Worm (Caenorhabditis elegans): ENCODE measurements around the gene nspd-4.
A peak's percentile ranks its signal among the peaks of the same experiment; 100 is the strongest.
"Not testable (repeated sequence)": the region's sequence is repeated elsewhere in the genome, so short reads cannot be mapped to it uniquely, and the experiment has no call there.

The nspd-4 gene

ce11 chrII:4857873-4858364 is 15.5 kb downstream of the nspd-4 start, which contains the start of gene F11G11.5 (continued):
- TF ChIP-seq nhr-179 (tag; optimal IDR thresholded peaks at IDR 0.05) (no peak), athp-1 (tag; optimal IDR thresholded peaks at IDR 0.05) (peak; percentile 48), snpc-1.3 (tag; optimal IDR thresholded peaks at IDR 0.05; ENCODE audit: insufficient read depth) (no peak), ama-1 (optimal IDR thresholded peaks at IDR 0.05) (peak; percentile 7), ama-1 (GFP tag; optimal IDR thresholded peaks at IDR 0.05) (no peak), ztf-28 (GFP tag; IDR thresholded peaks at IDR 0.05) (0 out of 2 replicates have a peak, but pooled peaks have one; percentile 16), egrh-3 (GFP tag; IDR thresholded peaks at IDR 0.05) (peak; percentile 26; the same call in 1 of the 2 replicates), B0336.3 (GFP tag; IDR thresholded peaks at IDR 0.05) (peak; percentile 59; the same call in 1 of the 2 replicates), pbrm-1 (GFP tag; IDR thresholded peaks at IDR 0.05) (no peak), ztf-25 (GFP tag; IDR thresholded peaks at IDR 0.05) (no peak), cebp-2 (GFP tag; IDR thresholded peaks at IDR 0.05) (0 out of 2 replicates have a peak, but pooled peaks have one; percentile 47), ekl-4 (GFP tag; IDR thresholded peaks at IDR 0.05) (peak; percentile 35; the same call in 1 of the 2 replicates), tlf-1 (GFP tag; optimal IDR thresholded peaks at IDR 0.05) (peak; percentile 16), snpc-4 (GFP tag; optimal IDR thresholded peaks at IDR 0.05) (no peak), snpc-4 (tag; optimal IDR thresholded peaks at IDR 0.05) (no peak), ceh-100 (GFP tag; IDR thresholded peaks at IDR 0.05) (no peak), cebp-1 (GFP tag; IDR thresholded peaks at IDR 0.05) (no peak), cebp-1 (tag; optimal IDR thresholded peaks at IDR 0.05) (peak; percentile 24)

- no peak for TF ChIP-seq K12H6.12 (tag; optimal IDR thresholded peaks at IDR 0.05)
- TF ChIP-seq cebp-1 (GFP tag; IDR thresholded peaks at IDR 0.05), result no peak
- peak; percentile 52 for TF ChIP-seq cebp-1 (tag; optimal IDR thresholded peaks at IDR 0.05)
- TF ChIP-seq ztf-18 (tag; optimal IDR thresholded peaks at IDR 0.05), result peak; percentile 20
- no peak for TF ChIP-seq mel-28 (tag; optimal IDR thresholded peaks at IDR 0.05; ENCODE audit: borderline replicate concordance)
- 0 out of 2 replicates have a peak, but pooled peaks have one; percentile 14 for TF ChIP-seq Y53G8AR.9 (GFP tag; conservative IDR thresholded peaks at IDR 0.05)
- no peak for TF ChIP-seq aptf-3 (GFP tag; IDR thresholded peaks at IDR 0.05)
Measured at ce11 chrII:4858906-4859411, 16.6 kb downstream of the nspd-4 start.

ce11 chrII:4860260-4860659 is 17.9 kb downstream of the nspd-4 start, which contains the start of the genes nspd-5 and F11G11.4:
Gene nspd-5, minus strand, starts transcription at chrII:4860360.
Gene F11G11.4, plus strand, starts transcription at chrII:4860594.
- not testable (repeated sequence) for TF ChIP-seq dpl-1 (GFP tag; optimal IDR thresholded peaks at IDR 0.05); mes-4 (tag; optimal IDR thresholded peaks at IDR 0.05); Y56A3A.18 (GFP tag; IDR thresholded peaks at IDR 0.05)

- TF ChIP-seq efl-1 (GFP tag; optimal IDR thresholded peaks at IDR 0.05), result no peak
Measured at ce11 chrII:4863357-4863756, 20.9 kb downstream of the nspd-4 start, which contains the start of the genes mpst-4 and F11G11.14. Gene mpst-4, minus strand, starts transcription at chrII:4863457. Gene F11G11.14, plus strand, starts transcription at chrII:4863681.

DNA sequence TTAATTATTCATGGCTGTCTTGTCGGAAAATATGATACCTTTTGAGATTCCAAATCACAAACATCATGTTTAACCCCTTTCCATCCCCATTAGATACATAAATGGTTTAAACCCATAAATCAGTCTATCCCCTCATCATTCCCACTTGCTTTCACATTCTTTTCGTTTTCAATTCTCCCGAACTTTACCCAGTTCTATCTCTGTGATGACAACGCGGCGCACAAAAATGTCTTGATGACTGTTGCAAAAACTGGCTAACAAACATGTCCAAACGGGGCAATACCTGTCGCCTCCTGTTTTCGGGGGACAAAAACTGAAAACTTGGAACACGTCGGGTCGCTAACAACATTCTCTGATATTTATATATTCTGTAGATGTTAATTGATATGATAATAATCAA is 23.6 kb downstream of the nspd-4 start:
- TF ChIP-seq T07F8.4 (tag; optimal IDR thresholded peaks at IDR 0.05) (no peak), lin-40 (tag; optimal IDR thresholded peaks at IDR 0.05) (no peak), attf-5 (GFP tag; optimal IDR thresholded peaks at IDR 0.05) (no peak), nhr-90 (tag; optimal IDR thresholded peaks at IDR 0.05) (no peak), lag-1 (GFP tag; IDR thresholded peaks at IDR 0.05) (no peak), tbx-9 (tag; optimal IDR thresholded peaks at IDR 0.05; ENCODE audit: borderline replicate concordance) (no peak), T26A5.8 (tag; optimal IDR thresholded peaks at IDR 0.05) (no peak), dpff-1 (tag; optimal IDR thresholded peaks at IDR 0.05) (no peak), lsl-1 (GFP tag; optimal IDR thresholded peaks at IDR 0.05) (no peak), dox-1 (GFP tag; IDR thresholded peaks at IDR 0.05) (no peak)
